Fruit fly (Drosophila melanogaster) whole organism, wandering third instar larva: ENCODE data around the gene CG42814.

Source experiments
- dl ChIP-seq, 2 experiments: fragments of 175-275, 200-275 bp in 1 of 2; fragments of 200-275 bp in 1 of 2; sonication (Bioruptor generic); optimal IDR thresholded peaks; lab custom pipeline; 2018; ENCODE audit warnings: mild to moderate bottlenecking in 2 of 2, missing biosample characterization in 2 of 2, missing genetic modification characterization in 2 of 2, moderate library complexity in 2 of 2; ENCODE audit not compliant: partially characterized antibody in 2 of 2, insufficient read depth in 1 of 2
- fru ChIP-seq: fragments of 200-800 bp; sonication (Bioruptor generic); optimal IDR thresholded peaks from 3 replicates; lab custom pipeline; 2016; ENCODE audit warnings: missing biosample characterization, mild to moderate bottlenecking, missing genetic modification characterization
- psq ChIP-seq: fragments of 200-800 bp; sonication (Bioruptor generic); optimal IDR thresholded peaks from 3 replicates; lab custom pipeline; 2017; ENCODE audit warnings: missing biosample characterization, mild to moderate bottlenecking, missing genetic modification characterization, moderate library complexity

DNA sequence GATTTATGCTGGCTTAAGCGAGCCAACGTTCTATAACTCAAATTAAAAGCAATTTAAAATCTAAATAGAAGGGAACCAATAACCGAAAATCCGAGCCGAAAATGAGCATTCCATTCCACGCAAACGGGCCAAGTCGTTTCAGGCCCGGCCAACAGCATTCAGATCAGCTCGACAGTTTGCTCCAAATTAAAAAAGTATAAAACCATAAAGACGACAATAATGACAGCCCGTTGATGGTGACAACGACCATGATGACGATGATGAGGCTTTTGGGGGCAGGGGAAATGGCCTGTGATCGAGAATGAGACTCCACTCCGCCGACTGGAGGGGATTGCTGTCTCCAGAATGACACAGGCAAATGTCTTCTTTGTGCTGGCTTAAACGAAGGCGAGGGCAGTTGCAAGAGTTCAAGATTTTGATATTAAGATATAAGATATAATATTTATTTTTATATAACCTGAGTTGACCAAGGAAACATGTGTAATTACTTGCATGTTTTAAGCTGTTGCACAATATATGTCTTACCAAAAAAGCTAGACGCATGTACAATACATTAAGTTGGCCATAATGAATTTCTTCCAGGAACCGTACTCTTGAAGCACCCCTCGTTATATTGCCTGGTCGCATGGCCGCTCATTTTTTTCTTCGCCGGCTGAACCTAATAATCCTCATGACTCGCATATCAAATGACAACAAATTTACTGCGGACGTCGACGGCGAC, 24.4 kb downstream of the CG42814 start:
- TF ChIP-seq dl (GFP tag; optimal IDR thresholded peaks at IDR 0.05; lab: Kevin White, UChicago; ENCODE audit: insufficient read depth in 1 of 2, partially characterized antibody in 2 of 2) (no peak), fru (GFP tag; lab: Kevin White, UChicago) (peak; percentile 28), psq (peak; percentile 36)
